Worm (Caenorhabditis elegans) whole organism, midembryonic: ENCODE results near the gene cyb-2.1.

ENCODE experiments used
- T22C8.4 ChIP-seq: fragments of 200-800 bp; sonication (Bioruptor generic); IDR thresholded peaks from 2 replicates; pipeline ENCODE4 v1.3.6; 2022; ENCODE audit warnings: missing genetic modification characterization, missing compliant biosample characterization
- cog-1 ChIP-seq: sonication (generic microtip); optimal IDR thresholded peaks from 2 replicates; lab custom pipeline; 2016; ENCODE audit warnings: missing genetic modification characterization, missing compliant biosample characterization
- flt-1 ChIP-seq: fragments of 200-800 bp; sonication (Bioruptor generic); IDR thresholded peaks from 2 replicates; pipeline ENCODE4 v1.3.6; 2022; ENCODE audit warnings: missing genetic modification characterization, missing compliant biosample characterization
- klf-2 ChIP-seq: fragments of 200-800 bp; sonication (Bioruptor generic); conservative IDR thresholded peaks from 2 replicates; pipeline ENCODE4 v1.3.6; 2022; ENCODE audit warnings: missing genetic modification reagents, missing genetic modification characterization, missing compliant biosample characterization
- med-1 ChIP-seq: sonication (generic microtip); optimal IDR thresholded peaks from 2 replicates; lab custom pipeline; 2017; ENCODE audit warnings: missing genetic modification characterization, mild to moderate bottlenecking, missing compliant biosample characterization, antibody characterized with exemption, missing genetic modification reagents; ENCODE audit not compliant: insufficient read depth
- ref-1 ChIP-seq: fragments of 200-800 bp; sonication (Bioruptor generic); conservative IDR thresholded peaks from 2 replicates; pipeline ENCODE4 v1.3.6; 2022; ENCODE audit warnings: missing genetic modification reagents, missing genetic modification characterization, missing compliant biosample characterization
- ztf-23 ChIP-seq: fragments of 200-800 bp; sonication (Bioruptor generic); IDR thresholded peaks from 2 replicates; pipeline ENCODE4 v1.3.6; 2022; ENCODE audit warnings: missing genetic modification reagents, missing genetic modification characterization, missing compliant biosample characterization
- ztf-29 ChIP-seq: fragments of 200-800 bp; sonication (Bioruptor generic); IDR thresholded peaks from 2 replicates; pipeline ENCODE4 v1.3.6; 2022; ENCODE audit warnings: missing genetic modification reagents, missing genetic modification characterization, missing compliant biosample characterization

DNA sequence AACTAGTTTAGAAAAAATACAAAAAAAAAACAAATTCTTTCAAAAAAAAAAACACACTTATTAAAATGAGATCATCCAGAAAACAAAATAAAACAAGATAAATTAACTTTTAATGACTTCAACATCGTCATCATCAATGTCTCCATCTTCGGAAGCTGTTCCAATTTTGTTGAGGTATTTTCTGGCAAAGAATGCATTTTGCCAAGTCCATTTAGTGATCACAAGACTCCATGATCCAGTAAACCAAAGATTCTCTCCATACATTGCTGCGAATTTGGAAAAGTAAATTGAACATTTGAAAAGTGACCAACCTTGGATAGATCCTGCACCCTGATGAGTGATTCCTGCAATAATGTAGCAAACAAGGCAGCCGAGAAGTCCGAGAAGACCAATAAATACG lies 44.3 kb downstream of the cyb-2.1 start:
- TF ChIP-seq T22C8.4 = no peak
- no peak for TF ChIP-seq ztf-23 (GFP tag; lab: Robert Waterston, UW)
- TF ChIP-seq flt-1 (GFP tag; lab: Robert Waterston, UW) = no peak
- no peak for TF ChIP-seq cog-1
- no peak for TF ChIP-seq med-1 (GFP tag; lab: Kevin White, UChicago)
- no peak for TF ChIP-seq klf-2 (GFP tag; lab: Robert Waterston, UW)
- TF ChIP-seq ztf-29 (GFP tag; lab: Robert Waterston, UW) = no peak
- TF ChIP-seq ref-1 = no peak
